Worm (Caenorhabditis elegans) whole organism, mixed stage, embryonic: Measurements from ENCODE around the gene D1086.1.

Experiments
- M03D4.4 ChIP-seq: sonication (generic microtip); optimal IDR thresholded peaks from 2 replicates; lab custom pipeline; 2017; ENCODE audit warnings: mild to moderate bottlenecking, missing genetic modification characterization, missing compliant biosample characterization
- bed-3 ChIP-seq: fragments of 200-800 bp; sonication (Bioruptor generic); optimal IDR thresholded peaks from 3 replicates; lab custom pipeline; 2018; ENCODE audit warnings: mild to moderate bottlenecking, missing genetic modification characterization, moderate library complexity, missing compliant biosample characterization
- blmp-1 ChIP-seq: fragments of 150-350 bp; optimal IDR thresholded peaks from 2 replicates; lab custom pipeline; 2014; ENCODE audit warnings: missing biosample characterization, missing genetic modification characterization
- ceh-39 ChIP-seq: fragments of 150-350 bp; optimal IDR thresholded peaks from 2 replicates; lab custom pipeline; 2014; ENCODE audit warnings: missing biosample characterization, missing genetic modification characterization
- ceh-43 ChIP-seq: fragments of 200-800 bp; sonication (Bioruptor generic); optimal IDR thresholded peaks from 2 replicates; lab custom pipeline; 2018; ENCODE audit warnings: mild to moderate bottlenecking, missing genetic modification characterization, moderate library complexity, missing compliant biosample characterization
- ceh-83 ChIP-seq: fragments of 200-800 bp; sonication (Bioruptor generic); optimal IDR thresholded peaks from 2 replicates; lab custom pipeline; 2018; ENCODE audit warnings: mild to moderate bottlenecking, missing genetic modification characterization, missing compliant biosample characterization
- ces-1 ChIP-seq: fragments of 150-350 bp; optimal IDR thresholded peaks from 2 replicates; lab custom pipeline; 2014; ENCODE audit warnings: missing biosample characterization, missing genetic modification reagents, missing genetic modification characterization
- elt-1 ChIP-seq: sonication (generic microtip); optimal IDR thresholded peaks from 2 replicates; lab custom pipeline; 2017; ENCODE audit warnings: missing genetic modification characterization, mild to moderate bottlenecking, missing compliant biosample characterization, antibody characterized with exemption, moderate library complexity, borderline replicate concordance; ENCODE audit not compliant: insufficient read depth
- elt-3 ChIP-seq: fragments of 150-350 bp; optimal IDR thresholded peaks from 2 replicates; lab custom pipeline; 2014; ENCODE audit warnings: missing biosample characterization, missing genetic modification characterization
- flh-1 ChIP-seq: fragments of 200-800 bp; sonication (Bioruptor generic); optimal IDR thresholded peaks from 2 replicates; lab custom pipeline; 2018; ENCODE audit warnings: mild to moderate bottlenecking, missing genetic modification characterization, moderate library complexity, missing compliant biosample characterization
- ham-2 ChIP-seq: fragments of 200-800 bp; sonication (Bioruptor generic); optimal IDR thresholded peaks from 2 replicates; lab custom pipeline; 2018; ENCODE audit warnings: mild to moderate bottlenecking, missing genetic modification characterization, missing compliant biosample characterization
- hlh-1 ChIP-seq: fragments of 150-350 bp; optimal IDR thresholded peaks from 2 replicates; lab custom pipeline; 2014; ENCODE audit warnings: missing biosample characterization, missing genetic modification reagents, missing genetic modification characterization
- lin-13 ChIP-seq: fragments of 150-350 bp; optimal IDR thresholded peaks from 2 replicates; lab custom pipeline; 2014; ENCODE audit warnings: missing biosample characterization, missing genetic modification characterization
- lin-32 ChIP-seq: fragments of 200-800 bp; sonication (Bioruptor generic); optimal IDR thresholded peaks from 2 replicates; lab custom pipeline; 2018; ENCODE audit warnings: mild to moderate bottlenecking, missing genetic modification characterization, missing compliant biosample characterization
- lsy-2 ChIP-seq: fragments of 150-350 bp; optimal IDR thresholded peaks from 2 replicates; lab custom pipeline; 2014; ENCODE audit warnings: missing biosample characterization, missing genetic modification characterization
- mab-5 ChIP-seq: fragments of 150-350 bp; optimal IDR thresholded peaks from 2 replicates; lab custom pipeline; 2014; ENCODE audit warnings: missing biosample characterization, missing genetic modification characterization
- mep-1 ChIP-seq: fragments of 150-350 bp; optimal IDR thresholded peaks from 2 replicates; lab custom pipeline; 2017; ENCODE audit warnings: missing biosample characterization, missing genetic modification reagents, missing genetic modification characterization, inconsistent platforms
- mls-2 ChIP-seq: sonication (generic microtip); optimal IDR thresholded peaks from 2 replicates; lab custom pipeline; 2016; ENCODE audit warnings: mild to moderate bottlenecking, missing genetic modification characterization, moderate library complexity, missing compliant biosample characterization
- nhr-2 ChIP-seq: fragments of 150-350 bp; optimal IDR thresholded peaks from 2 replicates; lab custom pipeline; 2014; ENCODE audit warnings: missing biosample characterization, missing genetic modification characterization
- nhr-237 ChIP-seq: fragments of 150-350 bp; optimal IDR thresholded peaks from 2 replicates; lab custom pipeline; 2014; ENCODE audit warnings: missing biosample characterization, missing genetic modification characterization
- nhr-28 ChIP-seq: fragments of 150-350 bp; optimal IDR thresholded peaks from 2 replicates; lab custom pipeline; 2014; ENCODE audit warnings: missing biosample characterization, missing genetic modification characterization
- nhr-76 ChIP-seq: sonication (generic microtip); optimal IDR thresholded peaks from 2 replicates; lab custom pipeline; 2017; ENCODE audit warnings: missing biosample characterization, missing genetic modification characterization
- pha-4 ChIP-seq: fragments of 150-350 bp; optimal IDR thresholded peaks from 2 replicates; lab custom pipeline; 2018; ENCODE audit warnings: missing biosample characterization, missing genetic modification reagents, missing genetic modification characterization
- sem-2 ChIP-seq: fragments of 200-800 bp; sonication (Bioruptor generic); optimal IDR thresholded peaks from 2 replicates; lab custom pipeline; 2018; ENCODE audit warnings: mild to moderate bottlenecking, missing genetic modification characterization, missing compliant biosample characterization
- snpc-4 ChIP-seq: fragments of 150-350 bp; optimal IDR thresholded peaks from 2 replicates; lab custom pipeline; 2014; ENCODE audit warnings: missing biosample characterization, missing genetic modification characterization
- tbx-8 ChIP-seq: fragments of 200-800 bp; sonication (Bioruptor generic); optimal IDR thresholded peaks from 2 replicates; lab custom pipeline; 2018; ENCODE audit warnings: mild to moderate bottlenecking, missing genetic modification characterization, moderate library complexity, missing compliant biosample characterization
- unc-120 ChIP-seq: sonication (generic microtip); optimal IDR thresholded peaks from 2 replicates; lab custom pipeline; 2017; ENCODE audit warnings: missing genetic modification characterization, missing compliant biosample characterization; ENCODE audit not compliant: poor library complexity, severe bottlenecking
- unc-39 ChIP-seq: fragments of 150-350 bp; optimal IDR thresholded peaks from 2 replicates; lab custom pipeline; 2014; ENCODE audit warnings: missing biosample characterization, missing genetic modification characterization
- unc-62 ChIP-seq: fragments of 150-350 bp; optimal IDR thresholded peaks from 2 replicates; lab custom pipeline; 2014; ENCODE audit warnings: missing biosample characterization, missing genetic modification reagents, missing genetic modification characterization
- zip-8 ChIP-seq: fragments of 150-350 bp; optimal IDR thresholded peaks from 2 replicates; lab custom pipeline; 2014; ENCODE audit warnings: missing biosample characterization, missing genetic modification characterization
- ztf-11 ChIP-seq: fragments of 150-350 bp; optimal IDR thresholded peaks from 2 replicates; lab custom pipeline; 2014; ENCODE audit warnings: missing biosample characterization, missing genetic modification characterization

D1086.1 gene

ce11 chrV:14093805-14094204, 4.9 kb upstream of the D1086.1 start, which contains the start of gene D1086.8:
TSS of gene D1086.8 (plus strand) at chrV:14094105.
- TF ChIP-seq nhr-2 (no peak), ztf-11 (tag; lab: Kevin White, UChicago) (no peak), nhr-237 (tag; lab: Kevin White, UChicago) (no peak), ces-1 (GFP tag; lab: Kevin White, UChicago) (no peak), mep-1 (tag; lab: Kevin White, UChicago) (no peak), mab-5 (tag; lab: Kevin White, UChicago) (no peak), pha-4 (no peak), lin-13 (tag; lab: Kevin White, UChicago) (no peak), unc-39 (tag; lab: Kevin White, UChicago) (no peak), nhr-76 (tag; lab: Kevin White, UChicago) (no peak), zip-8 (tag; lab: Kevin White, UChicago) (no peak), lin-32 (no peak), mls-2 (tag; lab: Kevin White, UChicago) (no peak), ceh-43 (no peak), sem-2 (GFP tag; lab: Kevin White, UChicago) (no peak), lsy-2 (no peak)

- no peak for TF ChIP-seq M03D4.4
- TF ChIP-seq elt-1, result no peak
Observed at ce11 chrV:14094546-14094945, 4.1 kb upstream of the D1086.1 start.

- no peak for TF ChIP-seq elt-3 (tag; lab: Kevin White, UChicago)
- no peak for TF ChIP-seq zip-8 (tag; lab: Kevin White, UChicago)
- no peak for TF ChIP-seq lsy-2
- no peak for TF ChIP-seq bed-3
- TF ChIP-seq unc-62, result peak; percentile 26
Observed at ce11 chrV:14094953-14095352, 3.7 kb upstream of the D1086.1 start.

- no peak for TF ChIP-seq ceh-83 (GFP tag; lab: Kevin White, UChicago)
- no peak for TF ChIP-seq nhr-237 (tag; lab: Kevin White, UChicago)
- TF ChIP-seq flh-1 (GFP tag; lab: Kevin White, UChicago), result no peak
- TF ChIP-seq mls-2 (tag; lab: Kevin White, UChicago), result no peak
- no peak for TF ChIP-seq lin-32
- TF ChIP-seq zip-8 (tag; lab: Kevin White, UChicago), result no peak
- no peak for TF ChIP-seq mab-5 (tag; lab: Kevin White, UChicago)
- no peak for TF ChIP-seq blmp-1 (tag; lab: Kevin White, UChicago)
- no peak for TF ChIP-seq ham-2 (GFP tag; lab: Kevin White, UChicago)
- TF ChIP-seq nhr-28, result no peak
- TF ChIP-seq lsy-2, result no peak
Observed at ce11 chrV:14097358-14097757, 1.3 kb upstream of the D1086.1 start.

ce11 chrV:14100886-14101285, 2.2 kb downstream of the D1086.1 start, which contains the start of gene D1086.12:
TSS of gene D1086.12 (plus strand) at chrV:14101186.
- TF ChIP-seq hlh-1 (peak; percentile 90), snpc-4 (tag; lab: Kevin White, UChicago) (no peak)

ce11 chrV:14103970-14104369, 5.3 kb downstream of the D1086.1 start, which contains the start of gene D1086.9:
TSS of gene D1086.9 (plus strand) at chrV:14104270.
- TF ChIP-seq bed-3 (no peak), ham-2 (GFP tag; lab: Kevin White, UChicago) (no peak), nhr-2 (no peak), elt-3 (tag; lab: Kevin White, UChicago) (no peak), tbx-8 (GFP tag; lab: Kevin White, UChicago) (no peak), hlh-1 (no peak), M03D4.4 (no peak), unc-120 (tag; lab: Kevin White, UChicago) (no peak), ztf-11 (tag; lab: Kevin White, UChicago) (no peak), ceh-39 (tag; lab: Kevin White, UChicago) (no peak), zip-8 (tag; lab: Kevin White, UChicago) (no peak)
